Fruit fly (Drosophila melanogaster) whole organism, embryonic: Measurements from ENCODE around the gene CG33124.
A peak's percentile ranks its signal among the peaks of the same experiment; 100 is the strongest.

ENCODE experiments used
- Blimp-1 ChIP-seq: fragments of 200-800 bp; sonication (Bioruptor generic); optimal IDR thresholded peaks from 3 replicates; lab custom pipeline; 2018; ENCODE audit warnings: missing biosample characterization, missing genetic modification characterization, mild to moderate bottlenecking, moderate library complexity, missing genetic modification reagents
- CG10209 ChIP-seq: fragments of 200-800 bp; sonication (Bioruptor generic); optimal IDR thresholded peaks from 3 replicates; lab custom pipeline; 2017; ENCODE audit warnings: missing biosample characterization, mild to moderate bottlenecking, missing genetic modification characterization, missing genetic modification reagents
- CG1024 ChIP-seq: fragments of 200-800 bp; sonication (Bioruptor generic); IDR thresholded peaks from 2 replicates; pipeline ENCODE4 v1.3.6; 2022; ENCODE audit warnings: missing biosample characterization, missing genetic modification characterization
- CG10543 ChIP-seq: fragments of 200-800 bp; sonication (Bioruptor generic); optimal IDR thresholded peaks from 3 replicates; lab custom pipeline; 2017; ENCODE audit warnings: missing biosample characterization, mild to moderate bottlenecking, missing genetic modification characterization, moderate library complexity
- CG11696 ChIP-seq: fragments of 200-800 bp; sonication (Bioruptor generic); IDR thresholded peaks from 2 replicates; pipeline ENCODE4 v1.3.6; 2022; ENCODE audit warnings: missing biosample characterization, missing genetic modification characterization
- CG13894 ChIP-seq: fragments of 200-800 bp; sonication (Bioruptor generic); optimal IDR thresholded peaks from 3 replicates; lab custom pipeline; 2018; ENCODE audit warnings: missing biosample characterization, mild to moderate bottlenecking, missing genetic modification characterization, moderate library complexity
- CG14667 ChIP-seq: fragments of 200-800 bp; sonication (Bioruptor generic); IDR thresholded peaks from 2 replicates; pipeline ENCODE4 v1.3.6; 2022; ENCODE audit warnings: missing biosample characterization, missing genetic modification characterization
- CG15269 ChIP-seq: fragments of 200-800 bp; sonication (Bioruptor generic); optimal IDR thresholded peaks from 2 replicates; lab custom pipeline; 2018; ENCODE audit warnings: missing biosample characterization, mild to moderate bottlenecking, missing genetic modification characterization, moderate library complexity
- CG1602 ChIP-seq: fragments of 200-800 bp; sonication (Bioruptor generic); optimal IDR thresholded peaks from 3 replicates; lab custom pipeline; 2016; ENCODE audit warnings: missing biosample characterization, missing genetic modification characterization
- CG17361 ChIP-seq: fragments of 200-800 bp; sonication (Bioruptor generic); IDR thresholded peaks from 3 replicates; pipeline ENCODE4 v1.3.6; 2022; ENCODE audit warnings: missing biosample characterization, missing genetic modification characterization
- CG17568 ChIP-seq: fragments of 200-800 bp; sonication (Bioruptor generic); optimal IDR thresholded peaks from 2 replicates; lab custom pipeline; 2018; ENCODE audit warnings: missing biosample characterization, mild to moderate bottlenecking, missing genetic modification characterization, moderate library complexity
- CG17829 ChIP-seq: fragments of 200-800 bp; optimal IDR thresholded peaks from 2 replicates; lab custom pipeline; 2019; ENCODE audit warnings: missing biosample characterization, mild to moderate bottlenecking, missing genetic modification characterization, moderate library complexity
- CG1792 ChIP-seq: fragments of 200-800 bp; sonication (Bioruptor generic); optimal IDR thresholded peaks from 2 replicates; lab custom pipeline; 2016; ENCODE audit warnings: missing biosample characterization, missing genetic modification characterization
- CG2116 ChIP-seq: fragments of 200-800 bp; sonication (Bioruptor generic); optimal IDR thresholded peaks from 3 replicates; lab custom pipeline; 2018; ENCODE audit warnings: missing biosample characterization, mild to moderate bottlenecking, missing genetic modification characterization
- CG30403 ChIP-seq: fragments of 200-800 bp; sonication (Bioruptor generic); optimal IDR thresholded peaks from 3 replicates; lab custom pipeline; 2016; ENCODE audit warnings: missing biosample characterization, missing genetic modification characterization
- CG32772 ChIP-seq: fragments of 200-800 bp; sonication (Bioruptor generic); IDR thresholded peaks from 2 replicates; pipeline ENCODE4 v1.3.6; 2022; ENCODE audit warnings: missing biosample characterization, missing genetic modification characterization
- CG34224 ChIP-seq: fragments of 200-800 bp; sonication (Bioruptor generic); IDR thresholded peaks from 3 replicates; pipeline ENCODE4 v1.3.6; 2022; ENCODE audit warnings: missing biosample characterization, missing genetic modification characterization; ENCODE audit not compliant: partially characterized antibody
- CG3838 ChIP-seq: fragments of 200-800 bp; sonication (Bioruptor generic); optimal IDR thresholded peaks from 3 replicates; lab custom pipeline; 2016; ENCODE audit warnings: missing biosample characterization, missing genetic modification characterization
- CG5953 ChIP-seq: fragments of 200-800 bp; sonication (Bioruptor generic); IDR thresholded peaks from 2 replicates; pipeline ENCODE4 v1.3.6; 2022; ENCODE audit warnings: missing biosample characterization, missing genetic modification characterization
- CG6854 ChIP-seq: fragments of 200-800 bp; sonication (Bioruptor generic); optimal IDR thresholded peaks from 3 replicates; lab custom pipeline; 2017; ENCODE audit warnings: missing biosample characterization, mild to moderate bottlenecking, missing genetic modification characterization
- CG7271 ChIP-seq: fragments of 200-800 bp; sonication (Bioruptor generic); optimal IDR thresholded peaks from 2 replicates; lab custom pipeline; 2018; ENCODE audit warnings: missing biosample characterization, mild to moderate bottlenecking, missing genetic modification characterization, moderate library complexity
- D19A ChIP-seq: fragments of 200-800 bp; optimal IDR thresholded peaks from 3 replicates; lab custom pipeline; 2019; ENCODE audit warnings: missing biosample characterization, mild to moderate bottlenecking, missing genetic modification characterization, moderate library complexity
- Deaf1 ChIP-seq: fragments of 200-800 bp; optimal IDR thresholded peaks from 3 replicates; lab custom pipeline; 2019; ENCODE audit warnings: missing biosample characterization, mild to moderate bottlenecking, missing genetic modification characterization, moderate library complexity
- Doc2 ChIP-seq: fragments of 200-800 bp; sonication (Bioruptor generic); IDR thresholded peaks from 2 replicates; pipeline ENCODE4 v1.3.6; 2022; ENCODE audit warnings: missing biosample characterization, missing genetic modification characterization
- Dp ChIP-seq: fragments of 200-800 bp; sonication (Bioruptor generic); optimal IDR thresholded peaks from 2 replicates; lab custom pipeline; 2018; ENCODE audit warnings: missing biosample characterization, mild to moderate bottlenecking, missing genetic modification characterization, moderate library complexity
- Eip74EF ChIP-seq, 2 experiments: fragments of 200-800 bp in 1 of 2; fragments of >200 bp in 1 of 2; sonication (Bioruptor generic) in 1 of 2; optimal IDR thresholded peaks; 2 replicates each; lab custom pipeline; 2017 to 2019; ENCODE audit warnings: missing biosample characterization in 2 of 2, missing genetic modification characterization in 2 of 2, mild to moderate bottlenecking in 1 of 2, moderate library complexity in 1 of 2
- HLHmδ ChIP-seq: fragments of 200-800 bp; sonication (Bioruptor generic); optimal IDR thresholded peaks from 2 replicates; lab custom pipeline; 2018; ENCODE audit warnings: missing biosample characterization, mild to moderate bottlenecking, missing genetic modification characterization, moderate library complexity
- Hr51 ChIP-seq, 2 experiments: fragments of 200-800 bp; sonication (Bioruptor generic); optimal IDR thresholded peaks; 2 replicates in 1 of 2; 3 replicates in 1 of 2; lab custom pipeline; 2016 to 2018; ENCODE audit warnings: missing biosample characterization in 2 of 2, missing genetic modification characterization in 2 of 2, mild to moderate bottlenecking in 1 of 2, moderate library complexity in 1 of 2
- NC2β ChIP-seq: fragments of 200-800 bp; sonication (Bioruptor generic); optimal IDR thresholded peaks from 2 replicates; lab custom pipeline; 2016; ENCODE audit warnings: missing biosample characterization, missing genetic modification characterization
- Neu2 ChIP-seq: fragments of 200-800 bp; sonication (Bioruptor generic); optimal IDR thresholded peaks from 3 replicates; lab custom pipeline; 2016; ENCODE audit warnings: missing biosample characterization, missing genetic modification characterization, borderline replicate concordance
- Optix ChIP-seq: fragments of 200-800 bp; sonication (Bioruptor generic); IDR thresholded peaks from 3 replicates; pipeline ENCODE4 v1.3.6; 2022; ENCODE audit warnings: missing biosample characterization, missing genetic modification characterization
- Trl ChIP-seq, 3 experiments: fragments of >200 bp in 2 of 3; fragments of 200-800 bp in 1 of 3; sonication (Bioruptor generic) in 1 of 3; optimal IDR thresholded peaks; 2 replicates in 1 of 3; 3 replicates in 2 of 3; lab custom pipeline; 2016 to 2017; ENCODE audit warnings: missing biosample characterization in 1 of 3, missing genetic modification characterization in 1 of 3
- ash1 ChIP-seq: fragments of 200-800 bp; sonication (Bioruptor generic); optimal IDR thresholded peaks from 2 replicates; lab custom pipeline; 2018; ENCODE audit warnings: missing biosample characterization, mild to moderate bottlenecking, missing genetic modification characterization
- bigmax ChIP-seq: fragments of 200-800 bp; sonication (Bioruptor generic); optimal IDR thresholded peaks from 2 replicates; lab custom pipeline; 2018; ENCODE audit warnings: missing biosample characterization, mild to moderate bottlenecking, missing genetic modification characterization
- bsh ChIP-seq, 2 experiments: fragments of 200-800 bp; sonication (Bioruptor generic); optimal IDR thresholded peaks; 2 replicates each; lab custom pipeline; 2017 to 2018; ENCODE audit warnings: mild to moderate bottlenecking in 2 of 2, missing biosample characterization in 2 of 2, missing genetic modification characterization in 2 of 2, moderate library complexity in 1 of 2
- chinmo ChIP-seq: fragments of 200-800 bp; sonication (Bioruptor generic); IDR thresholded peaks from 4 replicates; pipeline ENCODE4 v1.3.6; 2022; ENCODE audit warnings: missing biosample characterization, missing genetic modification characterization; ENCODE audit not compliant: partially characterized antibody
- dati ChIP-seq: fragments of 200-800 bp; sonication (Bioruptor generic); IDR thresholded peaks from 2 replicates; pipeline ENCODE4 v1.3.6; 2022; ENCODE audit warnings: missing biosample characterization, missing genetic modification characterization
- fd3F ChIP-seq: fragments of 200-800 bp; sonication (Bioruptor generic); optimal IDR thresholded peaks from 2 replicates; lab custom pipeline; 2018; ENCODE audit warnings: missing biosample characterization, mild to moderate bottlenecking, missing genetic modification characterization, moderate library complexity
- gce ChIP-seq: fragments of 200-800 bp; sonication (Bioruptor generic); IDR thresholded peaks from 3 replicates; pipeline ENCODE4 v1.3.6; 2022; ENCODE audit warnings: missing biosample characterization, missing genetic modification characterization
- hb ChIP-seq: fragments of 200-800 bp; sonication (Bioruptor generic); IDR thresholded peaks from 3 replicates; pipeline ENCODE4 v1.3.6; 2022; ENCODE audit warnings: missing biosample characterization, missing genetic modification characterization; ENCODE audit not compliant: partially characterized antibody
- kni ChIP-seq: fragments of 200-800 bp; sonication (Bioruptor generic); optimal IDR thresholded peaks from 3 replicates; lab custom pipeline; 2017; ENCODE audit warnings: mild to moderate bottlenecking, missing biosample characterization, missing genetic modification reagents, missing genetic modification characterization
- mld ChIP-seq: fragments of 200-800 bp; sonication (Bioruptor generic); IDR thresholded peaks from 3 replicates; pipeline ENCODE4 v1.3.6; 2022; ENCODE audit warnings: missing biosample characterization, missing genetic modification characterization; ENCODE audit not compliant: partially characterized antibody
- nom ChIP-seq: fragments of 200-800 bp; sonication (Bioruptor generic); optimal IDR thresholded peaks from 2 replicates; lab custom pipeline; 2017; ENCODE audit warnings: missing biosample characterization, missing genetic modification characterization, mild to moderate bottlenecking, moderate library complexity, missing genetic modification reagents
- prd ChIP-seq, 3 experiments: fragments of >200 bp in 2 of 3; fragments of 200-800 bp in 1 of 3; sonication (Bioruptor generic) in 1 of 3; optimal IDR thresholded peaks in 2 of 3; IDR thresholded peaks in 1 of 3; 2 replicates in 2 of 3; 3 replicates in 1 of 3; pipeline versions ENCODE4 v1.3.6 to Lab custom; 2017 to 2022; ENCODE audit warnings: missing biosample characterization in 1 of 3, missing genetic modification characterization in 1 of 3
- pum ChIP-seq: fragments of 200-800 bp; sonication (Bioruptor generic); optimal IDR thresholded peaks from 2 replicates; lab custom pipeline; 2016; ENCODE audit warnings: missing biosample characterization, missing genetic modification characterization
- seq ChIP-seq: fragments of 200-800 bp; sonication (Bioruptor generic); IDR thresholded peaks from 2 replicates; pipeline ENCODE4 v1.3.6; 2022; ENCODE audit warnings: missing biosample characterization, missing genetic modification characterization
- trh ChIP-seq: fragments of 200-800 bp; sonication (Bioruptor generic); optimal IDR thresholded peaks from 2 replicates; lab custom pipeline; 2016; ENCODE audit warnings: missing biosample characterization, missing genetic modification characterization
- tx ChIP-seq: fragments of 200-800 bp; sonication (Bioruptor generic); optimal IDR thresholded peaks from 2 replicates; lab custom pipeline; 2016; ENCODE audit warnings: missing biosample characterization, missing genetic modification characterization
- yki ChIP-seq: fragments of >200 bp; optimal IDR thresholded peaks from 3 replicates; lab custom pipeline; 2018

Gene CG33124

dm6 chr2L:2168894-2169456, 39.9 kb downstream of the CG33124 start (continued):
- TF ChIP-seq mld (GFP tag; lab: Robert Waterston, UW), result no peak
- TF ChIP-seq ash1 (GFP tag; lab: Kevin White, UChicago), result no peak
- TF ChIP-seq nom, result peak; percentile 2
- no peak for TF ChIP-seq CG2116 (GFP tag; lab: Kevin White, UChicago)
- no peak for TF ChIP-seq Optix (GFP tag; lab: Robert Waterston, UW)
- no peak for TF ChIP-seq yki (lab: Kevin White, UChicago)
- no peak for TF ChIP-seq Dp
- no peak for TF ChIP-seq HLHmδ (GFP tag; lab: Kevin White, UChicago)
- no peak for TF ChIP-seq CG7271 (tag; lab: Kevin White, UChicago)
- no peak for TF ChIP-seq gce (GFP tag; lab: Robert Waterston, UW)
- TF ChIP-seq CG15269 (tag; lab: Kevin White, UChicago), result no peak
- TF ChIP-seq CG30403 (GFP tag; lab: Kevin White, UChicago), result no peak
- TF ChIP-seq prd (optimal IDR thresholded peaks at IDR 0.05; lab: Kevin White, UChicago), result no peak
- TF ChIP-seq prd (GFP tag; IDR thresholded peaks at IDR 0.05; lab: Robert Waterston, UW), result no peak
- no peak for TF ChIP-seq CG1792 (GFP tag; lab: Kevin White, UChicago)
- TF ChIP-seq CG10543 (GFP tag; lab: Kevin White, UChicago), result peak; percentile 36
- no peak for TF ChIP-seq CG1602
- TF ChIP-seq CG17568, result no peak
- no peak for TF ChIP-seq Trl (optimal IDR thresholded peaks at IDR 0.05; lab: Kevin White, UChicago)
- TF ChIP-seq Trl (GFP tag; optimal IDR thresholded peaks at IDR 0.05; lab: Kevin White, UChicago), result no peak
- TF ChIP-seq seq (GFP tag; lab: Robert Waterston, UW), result no peak
- TF ChIP-seq CG34224 (GFP tag; lab: Robert Waterston, UW), result 0 out of 3 replicates have a peak, but pooled peaks have one; percentile 23
- no peak for TF ChIP-seq trh (GFP tag; lab: Kevin White, UChicago)
- TF ChIP-seq Blimp-1 (GFP tag; lab: Kevin White, UChicago), result no peak
- no peak for TF ChIP-seq dati (GFP tag; lab: Robert Waterston, UW)
- TF ChIP-seq Neu2, result no peak
- no peak for TF ChIP-seq CG11696 (GFP tag; lab: Robert Waterston, UW)
- TF ChIP-seq CG1024, result no peak
- no peak for TF ChIP-seq tx (GFP tag; lab: Kevin White, UChicago)
- TF ChIP-seq CG5953 (GFP tag; lab: Robert Waterston, UW), result no peak
- no peak for TF ChIP-seq NC2β (GFP tag; lab: Kevin White, UChicago)
- TF ChIP-seq Eip74EF (GFP tag; optimal IDR thresholded peaks at IDR 0.05; lab: Kevin White, UChicago), result peak in 1 of 2 experiments; percentile 55
- TF ChIP-seq CG10209 (GFP tag; lab: Kevin White, UChicago), result no peak
- peak; percentile 53 for TF ChIP-seq Deaf1 (tag; lab: Kevin White, UChicago)
- TF ChIP-seq CG17829 (tag; lab: Kevin White, UChicago), result no peak
- TF ChIP-seq CG13894 (tag; lab: Kevin White, UChicago), result peak; percentile 11
- TF ChIP-seq chinmo, result peak; percentile 91; the same call in 3 of the 4 replicates
- no peak for TF ChIP-seq kni (GFP tag; lab: Kevin White, UChicago)
- no peak for TF ChIP-seq Hr51 (GFP tag; optimal IDR thresholded peaks at IDR 0.05; lab: Kevin White, UChicago)
- TF ChIP-seq bsh (GFP tag; optimal IDR thresholded peaks at IDR 0.05; lab: Kevin White, UChicago), result no peak
- no peak for TF ChIP-seq pum
- TF ChIP-seq bigmax (GFP tag; lab: Kevin White, UChicago), result no peak
- no peak for TF ChIP-seq hb
- TF ChIP-seq fd3F, result no peak
- no peak for TF ChIP-seq CG17361 (GFP tag; lab: Robert Waterston, UW)
- no peak for TF ChIP-seq D19A (tag; lab: Kevin White, UChicago)
- no peak for TF ChIP-seq CG14667 (GFP tag; lab: Robert Waterston, UW)
- TF ChIP-seq CG6854 (GFP tag; lab: Kevin White, UChicago), result no peak
- TF ChIP-seq CG32772 (GFP tag; lab: Robert Waterston, UW), result no peak
- no peak for TF ChIP-seq Doc2 (GFP tag; lab: Robert Waterston, UW)
- no peak for TF ChIP-seq CG3838 (GFP tag; lab: Kevin White, UChicago)
